Worm (Caenorhabditis elegans) whole organism, L4 larva: ENCODE measurements around the gene C34C12.12.
"Not testable (repeated sequence)": the region's sequence is repeated elsewhere in the genome, so short reads cannot be mapped to it uniquely, and the experiment has no call there.

Experiments
- ama-1 ChIP-seq: fragments of 150-350 bp; optimal IDR thresholded peaks from 2 replicates; lab custom pipeline; 2014; ENCODE audit warnings: inconsistent platforms, mixed read lengths
- ceh-28 ChIP-seq: fragments of 150-350 bp; optimal IDR thresholded peaks from 2 replicates; lab custom pipeline; 2014; ENCODE audit warnings: missing biosample characterization, missing genetic modification reagents, missing genetic modification characterization
- egl-27 ChIP-seq: sonication (generic microtip); optimal IDR thresholded peaks from 3 replicates; lab custom pipeline; 2017; ENCODE audit warnings: missing biosample characterization, missing genetic modification reagents, missing genetic modification characterization
- hlh-30 ChIP-seq: sonication (generic microtip); optimal IDR thresholded peaks from 2 replicates; lab custom pipeline; 2017; ENCODE audit warnings: antibody characterized with exemption, mild to moderate bottlenecking, missing genetic modification characterization, missing compliant biosample characterization; ENCODE audit not compliant: insufficient read depth
- jun-1 ChIP-seq: fragments of 150-350 bp; optimal IDR thresholded peaks from 2 replicates; lab custom pipeline; 2014; ENCODE audit warnings: missing biosample characterization, missing genetic modification reagents, missing genetic modification characterization
- lin-15B ChIP-seq: fragments of 150-350 bp; sonication (generic microtip); optimal IDR thresholded peaks from 3 replicates; lab custom pipeline; 2014; ENCODE audit warnings: missing biosample characterization, missing genetic modification characterization
- mep-1 ChIP-seq: fragments of 150-350 bp; sonication (generic microtip); optimal IDR thresholded peaks from 3 replicates; lab custom pipeline; 2014; ENCODE audit warnings: missing biosample characterization, missing genetic modification characterization
- nhr-25 ChIP-seq: sonication (generic microtip); optimal IDR thresholded peaks from 2 replicates; lab custom pipeline; 2017; ENCODE audit warnings: missing genetic modification characterization, mild to moderate bottlenecking, missing compliant biosample characterization, antibody characterized with exemption, moderate library complexity, borderline replicate concordance; ENCODE audit not compliant: insufficient read depth
- nhr-76 ChIP-seq: fragments of 150-350 bp; optimal IDR thresholded peaks from 2 replicates; lab custom pipeline; 2014; ENCODE audit warnings: missing biosample characterization, missing genetic modification characterization
- sdz-12 ChIP-seq: fragments of 200-800 bp; sonication (Bioruptor generic); optimal IDR thresholded peaks from 2 replicates; lab custom pipeline; 2018; ENCODE audit warnings: mild to moderate bottlenecking, missing genetic modification characterization, missing compliant biosample characterization
- snpc-4 ChIP-seq: fragments of 150-350 bp; optimal IDR thresholded peaks from 2 replicates; lab custom pipeline; 2014; ENCODE audit warnings: missing biosample characterization, missing genetic modification characterization

ce11 chrIII:3453486-3453885, 492 bp downstream of the C34C12.12 start, which contains the start of gene C34C12.2:
- not testable (repeated sequence) for TF ChIP-seq mep-1 (tag; lab: Kevin White, UChicago); nhr-76 (tag; lab: Kevin White, UChicago); lin-15B; ceh-28 (tag; lab: Kevin White, UChicago); jun-1 (tag; lab: Kevin White, UChicago); sdz-12 (GFP tag; lab: Kevin White, UChicago); nhr-25 (tag; lab: Kevin White, UChicago); ama-1; egl-27 (tag; lab: Kevin White, UChicago); hlh-30; snpc-4 (tag; lab: Kevin White, UChicago)
